Fruit fly (Drosophila melanogaster) whole organism, pupa: Measurements from ENCODE around the gene CG15332.

ENCODE experiments used
- CG10348 ChIP-seq: fragments of 200-800 bp; sonication (Bioruptor generic); IDR thresholded peaks from 2 replicates; pipeline ENCODE4 v1.3.6; 2022; ENCODE audit warnings: missing biosample characterization, missing genetic modification characterization
- CG12605 ChIP-seq: fragments of 200-800 bp; sonication (Bioruptor generic); IDR thresholded peaks from 2 replicates; pipeline ENCODE4 v1.3.6; 2022; ENCODE audit warnings: missing biosample characterization, missing genetic modification characterization
- CG13204 ChIP-seq: fragments of 200-800 bp; sonication (Bioruptor generic); optimal IDR thresholded peaks from 2 replicates; lab custom pipeline; 2018; ENCODE audit warnings: missing biosample characterization, mild to moderate bottlenecking, missing genetic modification characterization, moderate library complexity
- CG14655 ChIP-seq: fragments of 200-800 bp; sonication (Bioruptor generic); optimal IDR thresholded peaks from 3 replicates; lab custom pipeline; 2017; ENCODE audit warnings: mild to moderate bottlenecking, missing biosample characterization, missing genetic modification reagents, missing genetic modification characterization
- CG15710 ChIP-seq: fragments of 200-800 bp; sonication (Bioruptor generic); optimal IDR thresholded peaks from 2 replicates; lab custom pipeline; 2018; ENCODE audit warnings: missing biosample characterization, mild to moderate bottlenecking, missing genetic modification characterization, moderate library complexity
- CG17806 ChIP-seq: fragments of 200-800 bp; sonication (Bioruptor generic); optimal IDR thresholded peaks from 2 replicates; lab custom pipeline; 2018; ENCODE audit warnings: missing biosample characterization, mild to moderate bottlenecking, missing genetic modification characterization, moderate library complexity
- CG32121 ChIP-seq: fragments of 200-800 bp; sonication (Bioruptor generic); IDR thresholded peaks from 2 replicates; pipeline ENCODE4 v1.3.6; 2022; ENCODE audit warnings: missing biosample characterization, missing genetic modification characterization
- CG34367 ChIP-seq: fragments of 200-800 bp; sonication (Bioruptor generic); optimal IDR thresholded peaks from 2 replicates; lab custom pipeline; 2018; ENCODE audit warnings: missing biosample characterization, mild to moderate bottlenecking, missing genetic modification characterization
- CG4496 ChIP-seq: fragments of 200-800 bp; sonication (Bioruptor generic); IDR thresholded peaks from 3 replicates; pipeline ENCODE4 v1.3.6; 2022; ENCODE audit warnings: missing biosample characterization, missing genetic modification characterization
- CG8159 ChIP-seq: fragments of 200-800 bp; sonication (Bioruptor generic); optimal IDR thresholded peaks from 3 replicates; lab custom pipeline; 2018; ENCODE audit warnings: missing biosample characterization, mild to moderate bottlenecking, missing genetic modification characterization, moderate library complexity
- CG8301 ChIP-seq: fragments of 200-800 bp; sonication (Bioruptor generic); optimal IDR thresholded peaks from 2 replicates; lab custom pipeline; 2018; ENCODE audit warnings: missing biosample characterization, mild to moderate bottlenecking, missing genetic modification characterization
- CG9948 ChIP-seq: fragments of 200-800 bp; sonication (Bioruptor generic); optimal IDR thresholded peaks from 2 replicates; lab custom pipeline; 2018; ENCODE audit warnings: missing biosample characterization, mild to moderate bottlenecking, missing genetic modification characterization, moderate library complexity
- D1 ChIP-seq: fragments of 200-800 bp; sonication (Bioruptor generic); optimal IDR thresholded peaks from 2 replicates; lab custom pipeline; 2018; ENCODE audit warnings: missing biosample characterization, mild to moderate bottlenecking, missing genetic modification characterization, moderate library complexity
- EcR ChIP-seq: fragments of 200-800 bp; sonication (Bioruptor generic); optimal IDR thresholded peaks from 3 replicates; lab custom pipeline; 2019; ENCODE audit warnings: missing biosample characterization, missing genetic modification characterization, mild to moderate bottlenecking, moderate library complexity, missing genetic modification reagents
- Ets98B ChIP-seq: fragments of 200-800 bp; sonication (Bioruptor generic); IDR thresholded peaks from 2 replicates; pipeline ENCODE4 v1.3.6; 2022; ENCODE audit warnings: missing biosample characterization, missing genetic modification characterization
- Pif1A ChIP-seq: fragments of 200-800 bp; sonication (Bioruptor generic); optimal IDR thresholded peaks from 3 replicates; lab custom pipeline; 2016; ENCODE audit warnings: missing biosample characterization, missing genetic modification characterization
- Pif1B ChIP-seq: fragments of 200-800 bp; sonication (Bioruptor generic); optimal IDR thresholded peaks from 3 replicates; lab custom pipeline; 2016; ENCODE audit warnings: missing biosample characterization, missing genetic modification characterization
- Snoo ChIP-seq: fragments of 200-800 bp; sonication (Bioruptor generic); optimal IDR thresholded peaks from 3 replicates; lab custom pipeline; 2017; ENCODE audit warnings: missing biosample characterization, mild to moderate bottlenecking, missing genetic modification characterization, inconsistent platforms
- fd96Ca ChIP-seq: fragments of 200-800 bp; sonication (Bioruptor generic); IDR thresholded peaks from 3 replicates; pipeline ENCODE4 v1.3.6; 2022; ENCODE audit warnings: missing biosample characterization, missing genetic modification characterization
- gl ChIP-seq: fragments of 200-800 bp; sonication (Bioruptor generic); optimal IDR thresholded peaks from 2 replicates; lab custom pipeline; 2018; ENCODE audit warnings: missing biosample characterization, mild to moderate bottlenecking, missing genetic modification characterization
- rn ChIP-seq: fragments of 200-800 bp; sonication (Bioruptor generic); IDR thresholded peaks from 2 replicates; pipeline ENCODE4 v1.3.6; 2022; ENCODE audit warnings: missing biosample characterization, missing genetic modification characterization

CG15332 gene

DNA sequence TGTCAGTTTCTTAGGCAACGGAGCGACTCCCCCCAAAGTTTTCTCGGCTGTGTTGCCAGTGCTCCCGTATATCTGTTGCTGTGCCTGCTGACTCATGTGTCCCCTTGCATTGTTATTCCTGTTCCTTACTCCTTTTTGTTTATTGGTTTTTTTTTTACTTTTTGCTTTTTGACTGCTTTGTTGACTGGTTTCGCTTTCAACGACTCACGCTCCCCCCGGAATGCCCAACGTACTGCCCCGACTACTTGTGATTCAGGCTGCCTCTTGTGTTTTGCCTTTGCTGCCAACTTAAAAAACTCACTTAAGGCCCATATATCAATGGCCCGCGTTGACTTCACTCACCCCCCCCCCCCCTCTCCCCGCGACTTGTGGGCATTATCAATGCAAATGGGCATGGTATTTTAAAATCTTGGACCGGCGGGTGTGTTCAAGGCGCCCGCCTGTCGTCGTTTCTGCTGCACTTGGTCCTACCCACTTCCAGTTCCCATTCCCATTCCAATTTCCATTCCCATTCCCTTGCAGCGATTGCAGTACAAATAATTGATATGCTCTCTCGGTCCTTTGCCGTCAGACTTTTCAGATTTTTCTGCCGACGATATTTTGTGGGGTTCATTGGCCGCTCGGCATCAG is 17.6 kb upstream of the CG15332 start:
- TF ChIP-seq CG13204 (peak; percentile 69), CG17806 (tag; lab: Kevin White, UChicago) (peak; percentile 23), D1 (tag; lab: Kevin White, UChicago) (no peak), EcR (GFP tag; lab: Kevin White, UChicago) (peak; percentile 82), CG14655 (GFP tag; lab: Kevin White, UChicago) (no peak), CG8159 (tag; lab: Kevin White, UChicago) (peak; percentile 39), CG34367 (tag; lab: Kevin White, UChicago) (peak; percentile 7), CG32121 (GFP tag; lab: Robert Waterston, UW) (no peak), gl (tag; lab: Kevin White, UChicago) (peak; percentile 71), Snoo (tag; lab: Kevin White, UChicago) (peak; percentile 23), CG15710 (tag; lab: Kevin White, UChicago) (peak; percentile 29)

DNA sequence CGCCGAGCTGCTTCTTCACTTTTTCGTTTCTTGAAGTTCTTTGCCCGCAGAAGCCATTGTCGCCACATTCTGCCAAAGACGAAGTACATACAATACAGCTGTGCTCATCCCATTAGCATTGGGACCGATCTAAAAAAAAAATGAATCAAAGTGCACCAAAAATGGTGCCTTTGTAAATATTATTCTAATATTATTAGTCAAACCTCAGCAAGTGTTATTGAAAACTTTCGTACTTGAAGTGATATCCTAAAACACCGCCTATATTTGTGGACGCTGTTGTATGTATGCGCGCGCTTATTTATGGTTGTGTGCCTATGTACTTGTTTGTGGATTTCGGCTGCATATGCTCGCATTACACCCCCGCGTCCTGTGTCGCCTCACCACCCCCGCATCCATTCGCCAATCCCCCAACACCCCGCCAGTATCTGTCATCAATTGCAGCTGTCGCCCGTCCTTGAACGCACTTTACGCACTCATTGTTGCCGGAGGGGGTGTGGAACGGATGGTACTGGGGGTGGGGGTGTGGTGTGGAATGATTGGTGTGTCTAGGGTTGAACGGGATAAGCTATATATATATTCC is 16.7 kb upstream of the CG15332 start:
- TF ChIP-seq rn (GFP tag; lab: Robert Waterston, UW) (peak; percentile 74), Pif1B (GFP tag; lab: Kevin White, UChicago) (peak; percentile 89), D1 (tag; lab: Kevin White, UChicago) (peak; percentile 45), CG9948 (tag; lab: Kevin White, UChicago) (peak; percentile 92), CG4496 (GFP tag; lab: Robert Waterston, UW) (peak; percentile 95), CG17806 (tag; lab: Kevin White, UChicago) (peak; percentile 90), CG15710 (tag; lab: Kevin White, UChicago) (peak; percentile 93), EcR (GFP tag; lab: Kevin White, UChicago) (peak; percentile 68), CG34367 (tag; lab: Kevin White, UChicago) (peak; percentile 91), Snoo (tag; lab: Kevin White, UChicago) (peak; percentile 86), CG10348 (GFP tag; lab: Robert Waterston, UW) (peak; percentile 64), CG12605 (GFP tag; lab: Robert Waterston, UW) (peak; percentile 89), fd96Ca (peak; percentile 93), CG14655 (GFP tag; lab: Kevin White, UChicago) (peak; percentile 89), CG8301 (tag; lab: Kevin White, UChicago) (peak; percentile 87), CG13204 (peak; percentile 86), Ets98B (GFP tag; lab: Robert Waterston, UW) (peak; percentile 91), Pif1A (GFP tag; lab: Kevin White, UChicago) (peak; percentile 91), CG32121 (GFP tag; lab: Robert Waterston, UW) (peak; percentile 84), gl (tag; lab: Kevin White, UChicago) (peak; percentile 88), CG8159 (tag; lab: Kevin White, UChicago) (peak; percentile 93)
- TF ChIP-seq, all 21 proteins: peak for 21

- TF ChIP-seq CG32121 (GFP tag; lab: Robert Waterston, UW) (peak; percentile 64), Pif1B (GFP tag; lab: Kevin White, UChicago) (peak; percentile 75), CG34367 (tag; lab: Kevin White, UChicago) (peak; percentile 85), CG12605 (GFP tag; lab: Robert Waterston, UW) (no peak), CG13204 (peak; percentile 49), CG14655 (GFP tag; lab: Kevin White, UChicago) (peak; percentile 89), CG10348 (GFP tag; lab: Robert Waterston, UW) (no peak), CG4496 (GFP tag; lab: Robert Waterston, UW) (peak; percentile 56), D1 (tag; lab: Kevin White, UChicago) (peak; percentile 62), fd96Ca (peak; percentile 82), Pif1A (GFP tag; lab: Kevin White, UChicago) (peak; percentile 86), Ets98B (GFP tag; lab: Robert Waterston, UW) (peak; percentile 58), CG9948 (tag; lab: Kevin White, UChicago) (peak; percentile 86), CG17806 (tag; lab: Kevin White, UChicago) (peak; percentile 85), gl (tag; lab: Kevin White, UChicago) (peak; percentile 68), rn (GFP tag; lab: Robert Waterston, UW) (peak; percentile 19; the same call in 1 of the 2 replicates), CG8301 (tag; lab: Kevin White, UChicago) (peak; percentile 84), Snoo (tag; lab: Kevin White, UChicago) (peak; percentile 78), CG15710 (tag; lab: Kevin White, UChicago) (peak; percentile 88), EcR (GFP tag; lab: Kevin White, UChicago) (no peak), CG8159 (tag; lab: Kevin White, UChicago) (peak; percentile 86)
Measured at dm6 chrX:7970396-7970795, 14.6 kb upstream of the CG15332 start.

dm6 chrX:7969188-7969829 is 13.5 kb upstream of the CG15332 start:
- TF ChIP-seq CG17806 (tag; lab: Kevin White, UChicago) (no peak), CG14655 (GFP tag; lab: Kevin White, UChicago) (no peak), Snoo (tag; lab: Kevin White, UChicago) (no peak), CG10348 (GFP tag; lab: Robert Waterston, UW) (no peak), D1 (tag; lab: Kevin White, UChicago) (no peak), CG12605 (GFP tag; lab: Robert Waterston, UW) (0 out of 2 replicates have a peak, but pooled peaks have one; percentile 18), CG4496 (GFP tag; lab: Robert Waterston, UW) (0 out of 3 replicates have a peak, but pooled peaks have one; percentile 17), CG32121 (GFP tag; lab: Robert Waterston, UW) (no peak; the same call in 1 of the 2 replicates), CG13204 (no peak), CG8301 (tag; lab: Kevin White, UChicago) (no peak), rn (GFP tag; lab: Robert Waterston, UW) (no peak), CG9948 (tag; lab: Kevin White, UChicago) (no peak), CG34367 (tag; lab: Kevin White, UChicago) (no peak), CG15710 (tag; lab: Kevin White, UChicago) (no peak), fd96Ca (no peak), CG8159 (tag; lab: Kevin White, UChicago) (peak; percentile 17), Pif1B (GFP tag; lab: Kevin White, UChicago) (no peak), Pif1A (GFP tag; lab: Kevin White, UChicago) (no peak), Ets98B (GFP tag; lab: Robert Waterston, UW) (peak; percentile 28; the same call in 1 of the 2 replicates), EcR (GFP tag; lab: Kevin White, UChicago) (no peak), gl (tag; lab: Kevin White, UChicago) (no peak)
